Worm (Caenorhabditis elegans): ENCODE results near the gene T10C6.7.

DNA sequence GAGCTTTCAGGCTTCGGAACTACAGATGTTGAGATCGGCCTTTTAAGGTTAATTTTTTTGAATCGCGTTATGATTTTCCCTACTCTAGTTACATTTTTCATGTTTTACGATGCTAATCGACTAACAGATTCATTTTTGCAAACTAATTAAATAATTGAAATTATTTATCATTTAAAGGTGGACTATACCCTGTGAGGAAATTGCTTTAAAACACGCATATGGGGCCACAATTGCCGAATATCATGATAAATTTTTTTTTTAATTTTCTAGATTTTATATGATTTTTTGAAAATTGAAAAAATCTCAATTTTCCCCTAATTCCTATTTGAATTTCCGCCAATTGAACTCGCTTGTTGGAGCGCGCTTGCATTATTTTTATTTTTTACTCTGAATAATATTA is 30.5 kb upstream of the T10C6.7 start, which contains the start of gene fbxa-100:
- TF ChIP-seq ceh-31 (tag; optimal IDR thresholded peaks at IDR 0.05) = no peak
- no peak for TF ChIP-seq che-1 (tag; optimal IDR thresholded peaks at IDR 0.05)
- no peak for TF ChIP-seq nhr-11 (tag; optimal IDR thresholded peaks at IDR 0.05)
- no peak for TF ChIP-seq unc-55 (GFP tag; optimal IDR thresholded peaks at IDR 0.05)
- TF ChIP-seq tbx-2 (tag; optimal IDR thresholded peaks at IDR 0.05) = no peak
- no peak for TF ChIP-seq pha-4 (tag; optimal IDR thresholded peaks at IDR 0.05)
- TF ChIP-seq hlh-6 (tag; optimal IDR thresholded peaks at IDR 0.05) = no peak
- TF ChIP-seq F13H6.1 (tag; optimal IDR thresholded peaks at IDR 0.05) = no peak
- no peak for TF ChIP-seq ceh-34 (tag; optimal IDR thresholded peaks at IDR 0.05)
- no peak for TF ChIP-seq ama-1 (optimal IDR thresholded peaks at IDR 0.05)
- TF ChIP-seq fkh-10 (GFP tag; optimal IDR thresholded peaks at IDR 0.05) = no peak

All from whole organism, late embryonic.